Worm (Caenorhabditis elegans): Measurements from ENCODE around the gene col-137.
"Not testable (repeated sequence)": the region's sequence is repeated elsewhere in the genome, so short reads cannot be mapped to it uniquely, and the experiment has no call there.

col-137 gene

DNA sequence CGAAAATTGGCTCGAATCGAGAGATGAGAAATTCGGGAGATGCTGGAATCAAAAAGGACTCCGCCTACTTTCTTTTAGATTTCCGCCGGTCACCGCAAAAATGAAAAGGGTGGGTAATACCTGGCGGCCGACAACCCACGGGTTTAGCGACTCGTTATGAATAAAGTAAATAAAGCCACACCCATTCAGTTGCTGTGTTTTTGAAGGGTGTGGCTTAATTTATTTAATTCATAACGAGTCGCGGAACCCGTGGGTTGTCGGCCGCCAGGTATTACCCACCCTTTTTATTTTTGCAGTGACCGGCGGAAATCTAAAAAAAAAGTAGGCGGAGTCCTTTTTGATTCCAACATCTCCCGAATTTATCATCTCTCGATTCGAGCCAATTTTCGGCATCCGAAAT, 9.7 kb downstream of the col-137 start (continued):
- TF ChIP-seq hsf-1 (GFP tag; IDR thresholded peaks at IDR 0.05) (peak; percentile 52), mcd-1 (GFP tag; IDR thresholded peaks at IDR 0.05) (0 out of 2 replicates have a peak, but pooled peaks have one; percentile 28), lsl-1 (GFP tag; optimal IDR thresholded peaks at IDR 0.05) (peak; percentile 2), ekl-4 (GFP tag; IDR thresholded peaks at IDR 0.05) (0 out of 2 replicates have a peak, but pooled peaks have one; percentile 47), F33H1.4 (GFP tag; IDR thresholded peaks at IDR 0.05) (0 out of 2 replicates have a peak, but pooled peaks have one; percentile 16), snpc-1.3 (tag; optimal IDR thresholded peaks at IDR 0.05; ENCODE audit: insufficient read depth) (peak; percentile 19), madf-6 (GFP tag; IDR thresholded peaks at IDR 0.05) (peak; percentile 76), hmg-20 (GFP tag; IDR thresholded peaks at IDR 0.05) (peak; percentile 61; the same call in 1 of the 2 replicates), F39B2.1 (GFP tag; IDR thresholded peaks at IDR 0.05) (0 out of 2 replicates have a peak, but pooled peaks have one; percentile 44), hmg-1.2 (GFP tag; IDR thresholded peaks at IDR 0.05) (peak; percentile 44; the same call in 1 of the 2 replicates)

ce11 chrIV:16585959-16586358, 16.6 kb downstream of the col-137 start:
- peak; percentile 94 for TF ChIP-seq hsf-1 (GFP tag; IDR thresholded peaks at IDR 0.05)
- TF ChIP-seq D2030.7 (GFP tag; IDR thresholded peaks at IDR 0.05), result 0 out of 2 replicates have a peak, but pooled peaks have one; percentile 20

DNA sequence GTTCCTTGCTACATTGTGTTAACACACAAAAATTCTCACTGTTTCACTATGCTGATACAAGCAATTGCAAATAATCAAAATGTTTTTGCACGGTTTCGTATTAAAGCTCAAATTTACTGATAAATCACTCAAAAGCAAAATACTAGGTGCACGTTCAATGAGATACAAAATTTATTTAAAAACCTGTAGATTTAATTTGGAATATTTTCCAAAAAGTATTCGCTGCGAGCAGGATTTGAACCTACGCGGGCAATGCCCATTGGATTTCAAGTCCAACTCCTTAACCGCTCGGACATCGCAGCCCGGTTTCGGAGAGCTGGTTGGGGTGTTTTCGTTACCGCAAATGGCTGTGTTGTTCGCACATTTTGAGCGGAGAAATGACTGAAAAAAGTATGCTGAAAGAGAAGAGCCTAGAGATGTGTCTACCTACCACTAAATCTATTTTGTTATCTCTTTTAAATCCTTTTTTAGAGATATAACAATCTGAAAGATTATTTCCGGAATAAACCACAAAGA, 19.0 kb downstream of the col-137 start:
- TF ChIP-seq attf-6 (GFP tag; IDR thresholded peaks at IDR 0.05) (peak; percentile 93), rpc-1 (optimal IDR thresholded peaks at IDR 0.05) (peak; percentile 27), rpc-1 (tag; optimal IDR thresholded peaks at IDR 0.05) (peak; percentile 69), snpc-4 (tag; optimal IDR thresholded peaks at IDR 0.05) (peak in 2 of 4 experiments; percentile 18 to 93), B0261.1 (tag; optimal IDR thresholded peaks at IDR 0.05) (peak; percentile 66), tbp1 (GFP tag; optimal IDR thresholded peaks at IDR 0.05) (peak; percentile 81)
- not testable (repeated sequence) for TF ChIP-seq snpc-4 (GFP tag; optimal IDR thresholded peaks at IDR 0.05)

- TF ChIP-seq let-526 (GFP tag; IDR thresholded peaks at IDR 0.05), result no peak
- no peak for TF ChIP-seq ceh-91 (GFP tag; IDR thresholded peaks at IDR 0.05)
- no peak for TF ChIP-seq rec-8 (tag; optimal IDR thresholded peaks at IDR 0.05)
- no peak for TF ChIP-seq attf-3 (GFP tag; conservative IDR thresholded peaks at IDR 0.05)
- no peak for TF ChIP-seq F10E7.11 (tag; optimal IDR thresholded peaks at IDR 0.05)
- TF ChIP-seq hsf-1 (GFP tag; IDR thresholded peaks at IDR 0.05), result no peak
- TF ChIP-seq ztf-18 (tag; optimal IDR thresholded peaks at IDR 0.05), result no peak
- no peak for TF ChIP-seq ceh-40 (GFP tag; IDR thresholded peaks at IDR 0.05)
- TF ChIP-seq nhr-27 (tag; optimal IDR thresholded peaks at IDR 0.05), result no peak
- no peak for TF ChIP-seq C17E4.6 (GFP tag; IDR thresholded peaks at IDR 0.05)
- TF ChIP-seq madf-8 (GFP tag; conservative IDR thresholded peaks at IDR 0.05), result no peak
- TF ChIP-seq cebp-2 (GFP tag; IDR thresholded peaks at IDR 0.05), result no peak
- no peak for TF ChIP-seq ets-4 (GFP tag; optimal IDR thresholded peaks at IDR 0.05)
- no peak for TF ChIP-seq cebp-1 (GFP tag; IDR thresholded peaks at IDR 0.05)
- no peak for TF ChIP-seq cebp-1 (tag; optimal IDR thresholded peaks at IDR 0.05)
- TF ChIP-seq sptf-2 (GFP tag; optimal IDR thresholded peaks at IDR 0.05), result no peak
- no peak for TF ChIP-seq aptf-3 (GFP tag; IDR thresholded peaks at IDR 0.05)
- TF ChIP-seq F23B12.7 (tag; optimal IDR thresholded peaks at IDR 0.05; ENCODE audit: insufficient read depth), result no peak
- TF ChIP-seq F57A8.1 (GFP tag; optimal IDR thresholded peaks at IDR 0.05), result no peak
- no peak for TF ChIP-seq tbp1 (GFP tag; optimal IDR thresholded peaks at IDR 0.05)
Observed at ce11 chrIV:16578449-16578848, 24.1 kb downstream of the col-137 start, which contains the start of gene Y51H4A.8. Gene Y51H4A.8 (minus strand): TSS chrIV:16578549.

All from whole organism, young adult.